Fruit fly (Drosophila melanogaster) whole organism, embryonic: ENCODE results near the gene Cog3.

ENCODE experiments used
- Atf6 ChIP-seq: fragments of 200-800 bp; sonication (Bioruptor generic); IDR thresholded peaks from 2 replicates; pipeline ENCODE4 v1.3.6; 2022; ENCODE audit warnings: missing biosample characterization, missing genetic modification characterization
- B-H2 ChIP-seq: fragments of 200-800 bp; sonication (Bioruptor generic); optimal IDR thresholded peaks from 2 replicates; lab custom pipeline; 2018; ENCODE audit warnings: missing biosample characterization, mild to moderate bottlenecking, missing genetic modification characterization
- CG10462 ChIP-seq: fragments of 200-800 bp; sonication (Bioruptor generic); optimal IDR thresholded peaks from 2 replicates; lab custom pipeline; 2016; ENCODE audit warnings: missing biosample characterization, missing genetic modification characterization
- CG10979 ChIP-seq: fragments of 200-800 bp; sonication (Bioruptor generic); optimal IDR thresholded peaks from 2 replicates; lab custom pipeline; 2018; ENCODE audit warnings: missing biosample characterization, mild to moderate bottlenecking, missing genetic modification characterization, moderate library complexity
- CG11085 ChIP-seq: fragments of 200-800 bp; sonication (Bioruptor generic); IDR thresholded peaks from 2 replicates; pipeline ENCODE4 v1.3.6; 2022; ENCODE audit warnings: missing biosample characterization, missing genetic modification characterization
- CG11398 ChIP-seq: fragments of 200-800 bp; sonication (Bioruptor generic); optimal IDR thresholded peaks from 2 replicates; lab custom pipeline; 2016; ENCODE audit warnings: missing biosample characterization, missing genetic modification characterization
- CG11560 ChIP-seq: fragments of 200-800 bp; sonication (Bioruptor generic); IDR thresholded peaks from 3 replicates; pipeline ENCODE4 v1.3.6; 2022; ENCODE audit warnings: missing biosample characterization, missing genetic modification characterization
- CG12219 ChIP-seq: fragments of 200-800 bp; sonication (Bioruptor generic); optimal IDR thresholded peaks from 3 replicates; lab custom pipeline; 2018; ENCODE audit warnings: missing biosample characterization, mild to moderate bottlenecking, missing genetic modification characterization
- CG12769 ChIP-seq: fragments of 200-800 bp; sonication (Bioruptor generic); optimal IDR thresholded peaks from 2 replicates; lab custom pipeline; 2019; ENCODE audit warnings: missing biosample characterization, mild to moderate bottlenecking, missing genetic modification characterization, moderate library complexity
- CG13624 ChIP-seq: fragments of 200-800 bp; sonication (Bioruptor generic); optimal IDR thresholded peaks from 2 replicates; lab custom pipeline; 2016; ENCODE audit warnings: missing biosample characterization, missing genetic modification characterization
- CG13894 ChIP-seq: fragments of 200-800 bp; sonication (Bioruptor generic); optimal IDR thresholded peaks from 3 replicates; lab custom pipeline; 2018; ENCODE audit warnings: missing biosample characterization, mild to moderate bottlenecking, missing genetic modification characterization, moderate library complexity
- CG15011 ChIP-seq: fragments of 200-800 bp; sonication (Bioruptor generic); optimal IDR thresholded peaks from 3 replicates; lab custom pipeline; 2018; ENCODE audit warnings: missing biosample characterization, mild to moderate bottlenecking, missing genetic modification characterization
- CG1602 ChIP-seq: fragments of 200-800 bp; sonication (Bioruptor generic); optimal IDR thresholded peaks from 3 replicates; lab custom pipeline; 2016; ENCODE audit warnings: missing biosample characterization, missing genetic modification characterization
- CG16813 ChIP-seq: fragments of 200-800 bp; sonication (Bioruptor generic); IDR thresholded peaks from 3 replicates; pipeline ENCODE4 v1.3.6; 2022; ENCODE audit warnings: missing biosample characterization, missing genetic modification characterization; ENCODE audit not compliant: partially characterized antibody
- CG2116 ChIP-seq: fragments of 200-800 bp; sonication (Bioruptor generic); optimal IDR thresholded peaks from 3 replicates; lab custom pipeline; 2018; ENCODE audit warnings: missing biosample characterization, mild to moderate bottlenecking, missing genetic modification characterization
- CG2120 ChIP-seq: fragments of 200-800 bp; sonication (Bioruptor generic); optimal IDR thresholded peaks from 3 replicates; lab custom pipeline; 2016; ENCODE audit warnings: missing biosample characterization, missing genetic modification characterization
- CG33213 ChIP-seq: fragments of 200-800 bp; sonication (Bioruptor generic); optimal IDR thresholded peaks from 3 replicates; lab custom pipeline; 2016; ENCODE audit warnings: missing biosample characterization, missing genetic modification characterization
- CG3838 ChIP-seq: fragments of 200-800 bp; sonication (Bioruptor generic); optimal IDR thresholded peaks from 3 replicates; lab custom pipeline; 2016; ENCODE audit warnings: missing biosample characterization, missing genetic modification characterization
- CG5953 ChIP-seq: fragments of 200-800 bp; sonication (Bioruptor generic); IDR thresholded peaks from 2 replicates; pipeline ENCODE4 v1.3.6; 2022; ENCODE audit warnings: missing biosample characterization, missing genetic modification characterization
- CG7839 ChIP-seq: fragments of 200-800 bp; sonication (Bioruptor generic); optimal IDR thresholded peaks from 3 replicates; lab custom pipeline; 2018; ENCODE audit warnings: missing biosample characterization, mild to moderate bottlenecking, missing genetic modification characterization, moderate library complexity
- CG7987 ChIP-seq: fragments of 200-800 bp; sonication (Bioruptor generic); optimal IDR thresholded peaks from 2 replicates; lab custom pipeline; 2018; ENCODE audit warnings: missing biosample characterization, mild to moderate bottlenecking, missing genetic modification characterization, moderate library complexity
- CG9727 ChIP-seq: fragments of 200-800 bp; sonication (Bioruptor generic); optimal IDR thresholded peaks from 3 replicates; lab custom pipeline; 2017; ENCODE audit warnings: missing biosample characterization, mild to moderate bottlenecking, missing genetic modification characterization
- Dad ChIP-seq: fragments of 200-800 bp; sonication (Bioruptor generic); optimal IDR thresholded peaks from 3 replicates; lab custom pipeline; 2016; ENCODE audit warnings: missing biosample characterization, missing genetic modification characterization
- HHEX ChIP-seq: fragments of 200-800 bp; sonication (Bioruptor generic); optimal IDR thresholded peaks from 3 replicates; lab custom pipeline; 2017; ENCODE audit warnings: missing biosample characterization, mild to moderate bottlenecking, missing genetic modification characterization, missing genetic modification reagents
- Scr ChIP-seq: fragments of 200-800 bp; sonication (Bioruptor generic); IDR thresholded peaks from 2 replicates; pipeline ENCODE4 v1.3.6; 2022; ENCODE audit warnings: missing biosample characterization, missing genetic modification characterization; ENCODE audit not compliant: partially characterized antibody
- Sry-δ ChIP-seq: fragments of 200-800 bp; sonication (Bioruptor generic); optimal IDR thresholded peaks from 2 replicates; lab custom pipeline; 2016; ENCODE audit warnings: missing biosample characterization, missing genetic modification characterization
- Taf1 ChIP-seq: fragments of 200-800 bp; sonication (Bioruptor generic); IDR thresholded peaks from 2 replicates; pipeline ENCODE4 v1.3.6; 2022; ENCODE audit warnings: missing biosample characterization, missing genetic modification characterization
- ab ChIP-seq: fragments of 200-800 bp; sonication (Bioruptor generic); optimal IDR thresholded peaks from 2 replicates; lab custom pipeline; 2016; ENCODE audit warnings: missing biosample characterization, missing genetic modification characterization
- al ChIP-seq: fragments of 200-800 bp; sonication (Bioruptor generic); IDR thresholded peaks from 2 replicates; pipeline ENCODE4 v1.3.6; 2022; ENCODE audit warnings: missing biosample characterization, missing genetic modification characterization
- amos ChIP-seq: fragments of 200-800 bp; sonication (Bioruptor generic); IDR thresholded peaks from 2 replicates; pipeline ENCODE4 v1.3.6; 2022; ENCODE audit warnings: missing biosample characterization, missing genetic modification characterization; ENCODE audit not compliant: partially characterized antibody
- bsh ChIP-seq, 2 experiments: fragments of 200-800 bp; sonication (Bioruptor generic); optimal IDR thresholded peaks; 2 replicates each; lab custom pipeline; 2017 to 2018; ENCODE audit warnings: mild to moderate bottlenecking in 2 of 2, missing biosample characterization in 2 of 2, missing genetic modification characterization in 2 of 2, moderate library complexity in 1 of 2
- caup ChIP-seq: fragments of 200-800 bp; sonication (Bioruptor generic); optimal IDR thresholded peaks from 3 replicates; lab custom pipeline; 2017; ENCODE audit warnings: missing biosample characterization, mild to moderate bottlenecking, missing genetic modification characterization, moderate library complexity; ENCODE audit not compliant: severe bottlenecking
- chinmo ChIP-seq: fragments of 200-800 bp; sonication (Bioruptor generic); IDR thresholded peaks from 4 replicates; pipeline ENCODE4 v1.3.6; 2022; ENCODE audit warnings: missing biosample characterization, missing genetic modification characterization; ENCODE audit not compliant: partially characterized antibody
- chn ChIP-seq: fragments of 200-800 bp; sonication (Bioruptor generic); optimal IDR thresholded peaks from 2 replicates; lab custom pipeline; 2016; ENCODE audit warnings: missing biosample characterization, missing genetic modification characterization
- crol ChIP-seq: fragments of 200-800 bp; sonication (Bioruptor generic); IDR thresholded peaks from 2 replicates; pipeline ENCODE4 v1.3.6; 2022; ENCODE audit warnings: missing biosample characterization, missing genetic modification characterization
- dmrt11E ChIP-seq: fragments of 200-800 bp; sonication (Bioruptor generic); optimal IDR thresholded peaks from 3 replicates; lab custom pipeline; 2018; ENCODE audit warnings: missing biosample characterization, mild to moderate bottlenecking, missing genetic modification characterization, moderate library complexity
- dmrt99B ChIP-seq: fragments of 200-800 bp; sonication (Bioruptor generic); optimal IDR thresholded peaks from 2 replicates; lab custom pipeline; 2018; ENCODE audit warnings: missing biosample characterization, mild to moderate bottlenecking, missing genetic modification characterization, moderate library complexity
- dpn ChIP-seq, 2 experiments: fragments of 200-800 bp; sonication (Bioruptor generic); optimal IDR thresholded peaks; 3 replicates each; lab custom pipeline; 2016; ENCODE audit warnings: missing biosample characterization in 2 of 2, missing genetic modification characterization in 2 of 2
- dysf ChIP-seq: fragments of 200-800 bp; sonication (Bioruptor generic); IDR thresholded peaks from 3 replicates; pipeline ENCODE4 v1.3.6; 2022; ENCODE audit warnings: missing biosample characterization, missing genetic modification characterization
- gfzf ChIP-seq: fragments of 200-800 bp; sonication (Bioruptor generic); optimal IDR thresholded peaks from 2 replicates; lab custom pipeline; 2016; ENCODE audit warnings: missing biosample characterization, mild to moderate bottlenecking, missing genetic modification characterization, moderate library complexity
- lab ChIP-seq: fragments of 200-800 bp; sonication (Bioruptor generic); optimal IDR thresholded peaks from 3 replicates; lab custom pipeline; 2017; ENCODE audit warnings: missing biosample characterization, missing genetic modification characterization, mild to moderate bottlenecking, moderate library complexity, missing genetic modification reagents
- lbe ChIP-seq: fragments of 200-800 bp; sonication (Bioruptor generic); optimal IDR thresholded peaks from 2 replicates; lab custom pipeline; 2016; ENCODE audit warnings: missing biosample characterization, mild to moderate bottlenecking, missing genetic modification characterization
- maf-S ChIP-seq: fragments of 200-800 bp; sonication (Bioruptor generic); optimal IDR thresholded peaks from 2 replicates; lab custom pipeline; 2016; ENCODE audit warnings: missing biosample characterization, missing genetic modification characterization
- nau ChIP-seq: fragments of 200-800 bp; sonication (Bioruptor generic); optimal IDR thresholded peaks from 3 replicates; lab custom pipeline; 2017; ENCODE audit warnings: missing biosample characterization, mild to moderate bottlenecking, missing genetic modification characterization, missing genetic modification reagents
- odd ChIP-seq: fragments of 200-800 bp; sonication (Bioruptor generic); optimal IDR thresholded peaks from 2 replicates; lab custom pipeline; 2017; ENCODE audit warnings: missing biosample characterization, mild to moderate bottlenecking, missing genetic modification characterization
- twi ChIP-seq: fragments of 200-800 bp; optimal IDR thresholded peaks from 2 replicates; lab custom pipeline; 2019; ENCODE audit warnings: missing biosample characterization, mild to moderate bottlenecking, missing genetic modification characterization, moderate library complexity
- vvl ChIP-seq: fragments of 200-800 bp; sonication (Bioruptor generic); IDR thresholded peaks from 2 replicates; pipeline ENCODE4 v1.3.6; 2022; ENCODE audit warnings: missing biosample characterization, missing genetic modification characterization
- zen ChIP-seq: fragments of 200-800 bp; sonication (Bioruptor generic); optimal IDR thresholded peaks from 3 replicates; lab custom pipeline; 2018; ENCODE audit warnings: missing biosample characterization, mild to moderate bottlenecking, missing genetic modification characterization, moderate library complexity
- zfh1 ChIP-seq: fragments of 200-800 bp; sonication (Bioruptor generic); IDR thresholded peaks from 3 replicates; pipeline ENCODE4 v1.3.6; 2022; ENCODE audit warnings: missing biosample characterization, missing genetic modification characterization

The Cog3 gene

DNA sequence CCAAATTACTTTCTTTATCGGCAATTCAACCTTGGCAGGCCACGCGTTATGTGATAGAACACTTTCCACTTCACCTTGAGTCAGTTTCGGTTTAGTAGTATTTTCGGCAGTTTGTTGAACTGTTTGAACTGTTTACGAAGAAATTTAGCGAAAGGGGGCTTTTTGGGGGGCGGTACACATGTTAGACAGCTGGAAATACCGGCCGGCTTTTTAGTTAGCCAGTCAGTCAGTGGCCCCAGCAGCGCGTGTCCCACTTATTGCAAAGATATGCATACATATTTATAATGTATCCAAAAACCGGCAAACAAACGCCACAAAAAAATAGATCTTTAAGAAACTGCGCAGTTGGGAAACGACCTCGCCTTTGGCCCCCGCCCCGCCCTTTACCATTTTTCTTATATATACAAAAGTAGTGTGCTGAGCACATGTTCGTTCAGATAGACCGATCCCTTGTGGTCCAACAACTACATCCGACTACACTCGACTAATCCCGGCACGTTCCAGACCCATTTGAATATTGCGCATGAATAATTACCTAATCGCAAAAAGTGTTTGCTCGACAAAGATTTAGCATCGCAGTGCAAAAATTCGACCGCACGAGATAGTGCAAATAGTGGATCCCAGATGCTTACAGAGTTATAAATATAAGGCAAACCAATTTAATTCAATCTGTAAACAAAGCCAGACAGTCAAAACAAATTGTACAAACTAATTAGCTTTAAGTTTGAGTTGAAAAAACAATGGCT lies 23.0 kb upstream of the Cog3 start (continued):
- TF ChIP-seq CG7839 (tag; lab: Kevin White, UChicago) (no peak), dmrt11E (no peak), Atf6 (GFP tag; lab: Robert Waterston, UW) (peak; percentile 58), CG11560 (tag; lab: Robert Waterston, UW) (no peak), chn (GFP tag; lab: Kevin White, UChicago) (no peak), CG13894 (peak; percentile 65), Scr (GFP tag; lab: Robert Waterston, UW) (no peak), lbe (GFP tag; lab: Kevin White, UChicago) (peak; percentile 19), CG1602 (no peak), maf-S (no peak), caup (GFP tag; lab: Kevin White, UChicago) (no peak), CG10979 (tag; lab: Kevin White, UChicago) (no peak), B-H2 (no peak), gfzf (GFP tag; lab: Kevin White, UChicago) (no peak), CG3838 (GFP tag; lab: Kevin White, UChicago) (no peak), amos (GFP tag; lab: Robert Waterston, UW) (0 out of 2 replicates have a peak, but pooled peaks have one; percentile 20), CG12219 (GFP tag; lab: Kevin White, UChicago) (no peak), Dad (GFP tag; lab: Kevin White, UChicago) (no peak), Taf1 (no peak), CG33213 (GFP tag; lab: Kevin White, UChicago) (no peak), CG16813 (GFP tag; lab: Robert Waterston, UW) (0 out of 3 replicates have a peak, but pooled peaks have one; percentile 14), twi (peak; percentile 86), Sry-δ (GFP tag; lab: Kevin White, UChicago) (no peak), CG5953 (no peak), CG12769 (tag; lab: Kevin White, UChicago) (peak; percentile 83), ab (GFP tag; lab: Kevin White, UChicago) (no peak), chinmo (peak; percentile 69; the same call in 1 of the 4 replicates), CG2120 (GFP tag; lab: Kevin White, UChicago) (no peak), al (GFP tag; lab: Robert Waterston, UW) (no peak), dpn (GFP tag; optimal IDR thresholded peaks at IDR 0.05; lab: Kevin White, UChicago) (no peak), nau (peak; percentile 2), CG2116 (peak; percentile 4), CG7987 (GFP tag; lab: Kevin White, UChicago) (peak; percentile 22), dmrt99B (tag; lab: Kevin White, UChicago) (no peak), CG15011 (no peak), CG10462 (no peak), HHEX (GFP tag; lab: Kevin White, UChicago) (no peak), CG11085 (GFP tag; lab: Robert Waterston, UW) (no peak), CG9727 (GFP tag; lab: Kevin White, UChicago) (no peak), vvl (GFP tag; lab: Robert Waterston, UW) (peak; percentile 33; the same call in 1 of the 2 replicates), dysf (no peak), crol (GFP tag; lab: Robert Waterston, UW) (peak; percentile 66; the same call in 1 of the 2 replicates), lab (GFP tag; lab: Kevin White, UChicago) (peak; percentile 19), zen (tag; lab: Kevin White, UChicago) (no peak), CG13624 (GFP tag; lab: Kevin White, UChicago) (peak; percentile 95), CG11398 (GFP tag; lab: Kevin White, UChicago) (no peak), bsh (GFP tag; optimal IDR thresholded peaks at IDR 0.05; lab: Kevin White, UChicago) (no peak), odd (GFP tag; lab: Kevin White, UChicago) (peak; percentile 2), zfh1 (GFP tag; lab: Robert Waterston, UW) (no peak)
